Worm (Caenorhabditis elegans): ENCODE data around the gene atn-1.

ce11 chrV:12525526-12525925 lies 47.3 kb downstream of the atn-1 start, which contains the start of gene dyf-4:
- TF ChIP-seq flt-1 (GFP tag; IDR thresholded peaks at IDR 0.05) (no peak), B0310.2 (tag; optimal IDR thresholded peaks at IDR 0.05) (no peak), tbx-37 (GFP tag; conservative IDR thresholded peaks at IDR 0.05) (no peak), ets-7 (tag; optimal IDR thresholded peaks at IDR 0.05) (no peak), ceh-13 (GFP tag; optimal IDR thresholded peaks at IDR 0.05) (no peak), pes-1 (GFP tag; IDR thresholded peaks at IDR 0.05) (no peak), hmbx-1 (tag; optimal IDR thresholded peaks at IDR 0.05) (no peak), aly-1 (tag; optimal IDR thresholded peaks at IDR 0.05) (no peak), hnd-1 (tag; optimal IDR thresholded peaks at IDR 0.05) (no peak), tbx-11 (GFP tag; IDR thresholded peaks at IDR 0.05) (no peak), F13C5.2 (tag; optimal IDR thresholded peaks at IDR 0.05) (no peak)

Measured in whole organism, early embryonic.